Worm (Caenorhabditis elegans) whole organism, L3 larva: ENCODE results near the gene AH6.3.

Source experiments
- lin-15B ChIP-seq: fragments of 150-350 bp; optimal IDR thresholded peaks from 2 replicates; lab custom pipeline; 2014; ENCODE audit warnings: missing biosample characterization, missing genetic modification characterization
- nhr-237 ChIP-seq: fragments of 150-350 bp; optimal IDR thresholded peaks from 2 replicates; lab custom pipeline; 2014; ENCODE audit warnings: missing biosample characterization, missing genetic modification characterization
- snpc-4 ChIP-seq: fragments of 150-350 bp; optimal IDR thresholded peaks from 2 replicates; lab custom pipeline; 2014; ENCODE audit warnings: missing biosample characterization, missing genetic modification characterization
- unc-62 ChIP-seq: fragments of 150-350 bp; sonication (generic microtip); optimal IDR thresholded peaks from 4 replicates; lab custom pipeline; 2014; ENCODE audit warnings: missing biosample characterization, missing genetic modification reagents, missing genetic modification characterization

DNA sequence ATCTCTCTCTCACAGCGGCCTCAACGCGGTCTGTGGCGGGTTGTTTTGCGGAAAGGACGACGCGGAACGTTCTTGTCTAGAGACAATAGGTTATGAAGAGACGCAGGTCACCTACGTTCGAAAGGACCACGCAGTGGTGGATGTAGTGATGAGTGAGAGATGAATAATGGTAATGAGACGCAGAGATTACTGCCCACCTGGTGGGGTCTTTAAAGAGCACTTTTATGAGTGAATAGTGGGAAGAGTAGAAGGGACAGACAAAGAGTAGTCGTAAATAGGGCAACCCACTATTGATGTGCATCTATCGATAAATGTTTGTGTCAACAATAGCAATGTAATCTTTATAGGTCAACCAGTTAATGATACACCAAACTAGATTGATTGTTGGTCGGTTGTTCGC, 27.8 kb upstream of the AH6.3 start:
- TF ChIP-seq unc-62 (GFP tag; lab: Kevin White, UChicago) (no peak), nhr-237 (tag; lab: Kevin White, UChicago) (no peak), lin-15B (tag; lab: Kevin White, UChicago) (no peak), snpc-4 (tag; lab: Kevin White, UChicago) (no peak)
